Fruit fly (Drosophila melanogaster): ENCODE results near the gene lz.

lz gene

DNA sequence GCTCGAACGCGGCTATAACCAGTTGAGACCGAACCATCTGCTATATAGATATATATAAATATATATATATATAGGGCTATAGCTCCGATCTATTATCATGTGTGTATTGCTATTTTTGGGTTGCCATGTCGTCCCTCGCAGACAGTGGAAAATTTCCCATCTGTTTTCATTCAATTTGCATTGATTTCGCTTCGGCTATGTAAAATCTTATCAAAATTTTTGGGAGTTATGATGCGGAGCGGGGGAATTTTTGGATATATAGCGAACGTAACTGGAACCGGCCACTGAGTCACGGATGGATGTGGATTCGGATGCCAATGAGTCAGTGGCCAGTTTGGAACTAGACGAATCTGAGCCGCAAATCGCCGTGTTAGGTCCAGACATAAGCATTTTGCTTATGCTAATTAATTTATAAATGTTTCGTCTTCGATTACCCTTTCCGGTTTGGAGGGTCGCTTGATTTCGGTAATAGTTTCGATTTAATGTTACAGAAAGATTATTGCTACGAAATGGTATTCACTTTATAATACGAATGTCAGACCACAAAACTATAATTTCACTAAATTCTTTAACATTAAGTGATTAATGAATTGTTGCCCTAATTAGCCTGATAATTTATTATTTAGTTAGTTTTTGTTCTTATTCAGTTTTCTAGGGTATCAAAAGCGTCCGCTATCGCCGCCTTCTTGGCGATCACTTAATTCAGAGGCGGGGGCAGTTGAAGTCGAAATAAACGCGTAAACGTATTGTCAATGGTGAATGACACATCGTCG lies 13.4 kb downstream of the lz start (continued):
- TF ChIP-seq br (GFP tag; optimal IDR thresholded peaks at IDR 0.05) (peak; percentile 53), foxo (GFP tag; optimal IDR thresholded peaks at IDR 0.05) (peak in 1 of 2 experiments; percentile 16)

DNA sequence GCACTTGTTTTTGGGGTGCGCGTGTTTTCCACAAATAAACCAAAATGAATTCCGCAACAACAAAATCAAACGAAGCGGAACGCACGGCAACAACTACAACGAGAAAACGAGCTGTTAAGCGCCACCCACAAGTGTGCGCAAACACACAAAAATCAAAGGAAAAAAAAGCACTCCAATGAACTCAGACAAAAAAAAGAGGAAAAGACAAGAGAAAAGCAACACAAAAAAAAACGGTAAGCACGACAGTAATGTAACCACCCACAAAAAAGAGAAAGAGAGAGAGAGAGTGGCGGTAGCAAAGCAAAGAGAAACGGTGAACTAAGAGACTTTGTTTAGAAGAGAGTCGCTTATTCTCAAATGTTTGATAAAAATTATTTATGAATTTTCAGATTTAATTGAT lies 21.3 kb downstream of the lz start:
- peak; percentile 27 for TF ChIP-seq CG9705 (GFP tag; optimal IDR thresholded peaks at IDR 0.05)
- no peak for TF ChIP-seq dmrt93B (GFP tag; optimal IDR thresholded peaks at IDR 0.05)
- TF ChIP-seq HLH106 (tag; optimal IDR thresholded peaks at IDR 0.05), result no peak
- TF ChIP-seq dl (GFP tag; optimal IDR thresholded peaks at IDR 0.05; ENCODE audit: insufficient read depth in 1 of 2, partially characterized antibody in 2 of 2), result peak in 1 of 2 experiments; percentile 36
- no peak for TF ChIP-seq usp (GFP tag; optimal IDR thresholded peaks at IDR 0.05)
- no peak for TF ChIP-seq Abd-B (GFP tag; optimal IDR thresholded peaks at IDR 0.05)
- TF ChIP-seq woc (GFP tag; optimal IDR thresholded peaks at IDR 0.05), result no peak
- no peak for TF ChIP-seq tai (GFP tag; optimal IDR thresholded peaks at IDR 0.05)
- no peak for TF ChIP-seq Hr83 (GFP tag; optimal IDR thresholded peaks at IDR 0.05; ENCODE audit: poor library complexity, severe bottlenecking)
- peak; percentile 26 for TF ChIP-seq sage (GFP tag; optimal IDR thresholded peaks at IDR 0.05)
- TF ChIP-seq Dif (GFP tag; optimal IDR thresholded peaks at IDR 0.05; ENCODE audit: partially characterized antibody), result no peak
- TF ChIP-seq CrebA (GFP tag; optimal IDR thresholded peaks at IDR 0.05; ENCODE audit: borderline replicate concordance), result peak; percentile 62
- TF ChIP-seq Vsx2 (GFP tag; optimal IDR thresholded peaks at IDR 0.05; ENCODE audit: partially characterized antibody), result no peak
- peak; percentile 45 for TF ChIP-seq Rel (GFP tag; optimal IDR thresholded peaks at IDR 0.05)
- TF ChIP-seq Rel (tag; optimal IDR thresholded peaks at IDR 0.05), result peak; percentile 39
- TF ChIP-seq jim (GFP tag; optimal IDR thresholded peaks at IDR 0.05), result no peak
- TF ChIP-seq GATAd (GFP tag; optimal IDR thresholded peaks at IDR 0.05), result no peak
- TF ChIP-seq Sp1 (GFP tag; optimal IDR thresholded peaks at IDR 0.05), result peak; percentile 87

- TF ChIP-seq Mio (GFP tag; optimal IDR thresholded peaks at IDR 0.05) (no peak), sage (GFP tag; optimal IDR thresholded peaks at IDR 0.05) (no peak), fru (GFP tag; optimal IDR thresholded peaks at IDR 0.05) (peak; percentile 20), psq (GFP tag; optimal IDR thresholded peaks at IDR 0.05) (peak; percentile 5), foxo (GFP tag; optimal IDR thresholded peaks at IDR 0.05) (peak in 1 of 2 experiments; percentile 15), CG32264 (GFP tag; optimal IDR thresholded peaks at IDR 0.05) (no peak), rgr (GFP tag; optimal IDR thresholded peaks at IDR 0.05) (peak; percentile 8), Vsx2 (GFP tag; optimal IDR thresholded peaks at IDR 0.05; ENCODE audit: partially characterized antibody) (no peak), lola (GFP tag; optimal IDR thresholded peaks at IDR 0.05) (no peak), tai (GFP tag; optimal IDR thresholded peaks at IDR 0.05) (no peak), Jra (GFP tag; optimal IDR thresholded peaks at IDR 0.05) (no peak), h (GFP tag; optimal IDR thresholded peaks at IDR 0.05) (peak; percentile 0), Rel (GFP tag; optimal IDR thresholded peaks at IDR 0.05) (no peak), Rel (tag; optimal IDR thresholded peaks at IDR 0.05) (no peak), woc (GFP tag; optimal IDR thresholded peaks at IDR 0.05) (no peak)
Observed at dm6 chrX:9309959-9310658, 25.7 kb downstream of the lz start.

dm6 chrX:9317100-9317499 lies 32.7 kb downstream of the lz start:
- peak; percentile 17 for TF ChIP-seq br (GFP tag; optimal IDR thresholded peaks at IDR 0.05)
- peak; percentile 41 for TF ChIP-seq ey (GFP tag; optimal IDR thresholded peaks at IDR 0.05)
- TF ChIP-seq h (GFP tag; optimal IDR thresholded peaks at IDR 0.05), result peak; percentile 42
- peak; percentile 30 for TF ChIP-seq HLH106 (tag; optimal IDR thresholded peaks at IDR 0.05)
- TF ChIP-seq Hnf4 (GFP tag; optimal IDR thresholded peaks at IDR 0.05), result no peak
- no peak for TF ChIP-seq Vsx2 (GFP tag; optimal IDR thresholded peaks at IDR 0.05; ENCODE audit: partially characterized antibody)
- TF ChIP-seq foxo (GFP tag; optimal IDR thresholded peaks at IDR 0.05), result peak in 1 of 2 experiments; percentile 44
- TF ChIP-seq OdsH (GFP tag; optimal IDR thresholded peaks at IDR 0.05), result no peak
- peak; percentile 30 for TF ChIP-seq rgr (GFP tag; optimal IDR thresholded peaks at IDR 0.05)
- peak; percentile 13 for TF ChIP-seq fru (GFP tag; optimal IDR thresholded peaks at IDR 0.05)

Measured in whole organism, wandering third instar larva.